Worm (Caenorhabditis elegans): ENCODE data around the gene nlp-24.

ce11 chrV:11574563-11574962, 41.6 kb upstream of the nlp-24 start:
- TF ChIP-seq ztf-11 (tag; optimal IDR thresholded peaks at IDR 0.05) (no peak), elt-3 (tag; optimal IDR thresholded peaks at IDR 0.05) (no peak), lin-13 (tag; optimal IDR thresholded peaks at IDR 0.05) (no peak), nhr-237 (tag; optimal IDR thresholded peaks at IDR 0.05) (no peak), unc-62 (GFP tag; optimal IDR thresholded peaks at IDR 0.05) (no peak), blmp-1 (tag; optimal IDR thresholded peaks at IDR 0.05) (no peak), zip-8 (tag; optimal IDR thresholded peaks at IDR 0.05) (no peak)

Measured in whole organism, mixed stage, embryonic.